Fruit fly (Drosophila melanogaster): ENCODE data around the gene CG3281.

CG3281 gene

DNA sequence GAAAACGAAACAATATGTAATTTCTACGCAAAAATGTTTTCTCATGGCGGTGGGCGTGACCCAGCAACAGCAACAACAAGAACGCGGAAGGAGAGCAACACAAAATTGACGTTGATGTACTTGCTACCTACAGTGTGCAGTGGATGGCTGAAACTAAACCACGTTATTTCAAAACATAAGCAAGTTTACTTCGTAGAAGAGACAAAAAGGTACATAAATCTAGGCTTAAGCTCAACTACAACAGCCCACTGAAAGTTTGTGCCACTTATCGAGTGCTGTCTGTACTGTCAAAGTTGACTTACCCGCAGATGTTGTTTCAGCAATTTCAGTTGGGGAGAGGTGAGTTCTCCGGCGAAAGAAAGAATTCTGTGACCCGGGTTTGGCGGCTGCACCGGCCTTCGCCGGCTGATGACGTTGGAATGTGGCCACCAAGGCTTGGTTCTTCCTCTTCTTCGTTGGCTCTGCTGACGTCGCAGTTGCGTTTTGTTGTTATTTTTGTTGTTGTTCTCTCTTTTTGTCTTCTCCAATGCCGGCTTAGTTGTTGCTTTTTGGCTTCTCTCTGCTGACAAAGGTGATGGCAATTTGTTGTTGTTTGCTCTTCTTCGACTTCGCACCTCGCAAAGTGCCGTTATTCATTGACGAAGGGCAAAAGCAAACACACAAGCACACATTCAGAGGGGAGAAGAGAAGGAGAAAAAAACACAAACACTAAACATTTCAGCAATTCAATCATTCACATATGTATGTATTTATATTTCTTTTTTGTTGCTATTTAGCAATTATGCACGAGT, 15.3 kb downstream of the CG3281 start:
- no peak for TF ChIP-seq btn (GFP tag; optimal IDR thresholded peaks at IDR 0.05)
- peak in 1 of 2 experiments; percentile 86 for TF ChIP-seq tll (GFP tag; optimal IDR thresholded peaks at IDR 0.05)
- TF ChIP-seq trh (GFP tag; optimal IDR thresholded peaks at IDR 0.05): no peak
- peak; percentile 18 for TF ChIP-seq CG12769 (tag; optimal IDR thresholded peaks at IDR 0.05)
- peak; percentile 26 for TF ChIP-seq Hmr (GFP tag; optimal IDR thresholded peaks at IDR 0.05)
- TF ChIP-seq bbx (GFP tag; IDR thresholded peaks at IDR 0.05; ENCODE audit: partially characterized antibody): no peak
- TF ChIP-seq grau (tag; optimal IDR thresholded peaks at IDR 0.05): peak; percentile 84
- TF ChIP-seq ranshi (GFP tag; IDR thresholded peaks at IDR 0.05): peak; percentile 62; the same call in 1 of the 2 replicates
- TF ChIP-seq Aef1 (GFP tag; IDR thresholded peaks at IDR 0.05): peak; percentile 33; the same call in 2 of the 3 replicates
- TF ChIP-seq bsh (GFP tag; optimal IDR thresholded peaks at IDR 0.05): peak in 1 of 2 experiments; percentile 19
- 0 out of 2 replicates have a peak, but pooled peaks have one; percentile 30 for TF ChIP-seq H2.0 (GFP tag; IDR thresholded peaks at IDR 0.05)
- TF ChIP-seq CG2678 (tag; optimal IDR thresholded peaks at IDR 0.05): peak; percentile 32
- peak; percentile 29 for TF ChIP-seq CG11504 (tag; optimal IDR thresholded peaks at IDR 0.05)
- no peak for TF ChIP-seq lbe (GFP tag; optimal IDR thresholded peaks at IDR 0.05)
- TF ChIP-seq Gug (GFP tag; IDR thresholded peaks at IDR 0.05): peak; percentile 27; the same call in 1 of the 4 replicates
- no peak for TF ChIP-seq CG14050 (GFP tag; IDR thresholded peaks at IDR 0.05)
- peak; percentile 19 for TF ChIP-seq ind (GFP tag; optimal IDR thresholded peaks at IDR 0.05)
- peak; percentile 37 for TF ChIP-seq gem (tag; optimal IDR thresholded peaks at IDR 0.05)
- TF ChIP-seq jumu (GFP tag; optimal IDR thresholded peaks at IDR 0.05): no peak
- peak; percentile 64 for TF ChIP-seq Rfx (GFP tag; IDR thresholded peaks at IDR 0.05)
- peak; percentile 74 for TF ChIP-seq sd (tag; optimal IDR thresholded peaks at IDR 0.05)
- peak; percentile 6 for TF ChIP-seq Hsf (GFP tag; optimal IDR thresholded peaks at IDR 0.05)
- peak; percentile 29; the same call in 1 of the 2 replicates for TF ChIP-seq al (GFP tag; IDR thresholded peaks at IDR 0.05)
- TF ChIP-seq CkIIα-i1 (GFP tag; IDR thresholded peaks at IDR 0.05): no peak
- peak; percentile 47; the same call in 1 of the 2 replicates for TF ChIP-seq vvl (GFP tag; IDR thresholded peaks at IDR 0.05)
- no peak for TF ChIP-seq Ssrp (tag; optimal IDR thresholded peaks at IDR 0.05)
- peak; percentile 25 for TF ChIP-seq ems (GFP tag; optimal IDR thresholded peaks at IDR 0.05)
- TF ChIP-seq CG9437 (GFP tag; optimal IDR thresholded peaks at IDR 0.05): no peak
- TF ChIP-seq lilli (GFP tag; optimal IDR thresholded peaks at IDR 0.05): peak; percentile 32
- peak; percentile 59 for TF ChIP-seq slbo (GFP tag; IDR thresholded peaks at IDR 0.05)
- TF ChIP-seq sug (tag; optimal IDR thresholded peaks at IDR 0.05): no peak
- no peak for TF ChIP-seq CG30403 (GFP tag; optimal IDR thresholded peaks at IDR 0.05)
- 0 out of 2 replicates have a peak, but pooled peaks have one; percentile 13 for TF ChIP-seq CG32772 (GFP tag; IDR thresholded peaks at IDR 0.05)
- TF ChIP-seq Ada2b (GFP tag; IDR thresholded peaks at IDR 0.05): 0 out of 2 replicates have a peak, but pooled peaks have one; percentile 17
- peak; percentile 46; the same call in 1 of the 2 replicates for TF ChIP-seq Drgx (GFP tag; IDR thresholded peaks at IDR 0.05)
- TF ChIP-seq CG1024 (GFP tag; IDR thresholded peaks at IDR 0.05): 0 out of 2 replicates have a peak, but pooled peaks have one; percentile 5
- TF ChIP-seq CG3995 (GFP tag; optimal IDR thresholded peaks at IDR 0.05): no peak
- peak; percentile 27 for TF ChIP-seq unpg (GFP tag; optimal IDR thresholded peaks at IDR 0.05)
- TF ChIP-seq unc-4 (GFP tag; IDR thresholded peaks at IDR 0.05; ENCODE audit: partially characterized antibody): no peak
- TF ChIP-seq Rx (GFP tag; IDR thresholded peaks at IDR 0.05): 0 out of 2 replicates have a peak, but pooled peaks have one; percentile 19
- TF ChIP-seq Oli (tag; optimal IDR thresholded peaks at IDR 0.05): peak; percentile 18
- peak; percentile 26 for TF ChIP-seq org-1 (GFP tag; optimal IDR thresholded peaks at IDR 0.05)
- TF ChIP-seq CG13775 (GFP tag; optimal IDR thresholded peaks at IDR 0.05): no peak
- 0 out of 3 replicates have a peak, but pooled peaks have one; percentile 33 for TF ChIP-seq Mrtf (GFP tag; IDR thresholded peaks at IDR 0.05)
- no peak for TF ChIP-seq CG10959 (GFP tag; IDR thresholded peaks at IDR 0.05)
- TF ChIP-seq CG6654 (GFP tag; optimal IDR thresholded peaks at IDR 0.05): no peak
- TF ChIP-seq crol (GFP tag; IDR thresholded peaks at IDR 0.05): peak; percentile 43
- TF ChIP-seq CG11723 (GFP tag; optimal IDR thresholded peaks at IDR 0.05): no peak
